Worm (Caenorhabditis elegans): ENCODE data around the gene scl-6.

ce11 chrIV:13071445-13071844, 2.9 kb downstream of the scl-6 start, which contains the start of gene scl-8:
- TF ChIP-seq lin-11 (tag; optimal IDR thresholded peaks at IDR 0.05) (no peak), ama-1 (optimal IDR thresholded peaks at IDR 0.05) (no peak), nhr-237 (tag; optimal IDR thresholded peaks at IDR 0.05) (no peak), R02D3.7 (tag; optimal IDR thresholded peaks at IDR 0.05) (no peak), lin-13 (GFP tag; optimal IDR thresholded peaks at IDR 0.05) (no peak), F13H6.1 (tag; optimal IDR thresholded peaks at IDR 0.05) (no peak), crh-2 (tag; optimal IDR thresholded peaks at IDR 0.05) (no peak), nhr-11 (tag; optimal IDR thresholded peaks at IDR 0.05) (no peak), alr-1 (tag; optimal IDR thresholded peaks at IDR 0.05) (no peak)
